Worm (Caenorhabditis elegans): Measurements from ENCODE around the gene nsy-7.

DNA sequence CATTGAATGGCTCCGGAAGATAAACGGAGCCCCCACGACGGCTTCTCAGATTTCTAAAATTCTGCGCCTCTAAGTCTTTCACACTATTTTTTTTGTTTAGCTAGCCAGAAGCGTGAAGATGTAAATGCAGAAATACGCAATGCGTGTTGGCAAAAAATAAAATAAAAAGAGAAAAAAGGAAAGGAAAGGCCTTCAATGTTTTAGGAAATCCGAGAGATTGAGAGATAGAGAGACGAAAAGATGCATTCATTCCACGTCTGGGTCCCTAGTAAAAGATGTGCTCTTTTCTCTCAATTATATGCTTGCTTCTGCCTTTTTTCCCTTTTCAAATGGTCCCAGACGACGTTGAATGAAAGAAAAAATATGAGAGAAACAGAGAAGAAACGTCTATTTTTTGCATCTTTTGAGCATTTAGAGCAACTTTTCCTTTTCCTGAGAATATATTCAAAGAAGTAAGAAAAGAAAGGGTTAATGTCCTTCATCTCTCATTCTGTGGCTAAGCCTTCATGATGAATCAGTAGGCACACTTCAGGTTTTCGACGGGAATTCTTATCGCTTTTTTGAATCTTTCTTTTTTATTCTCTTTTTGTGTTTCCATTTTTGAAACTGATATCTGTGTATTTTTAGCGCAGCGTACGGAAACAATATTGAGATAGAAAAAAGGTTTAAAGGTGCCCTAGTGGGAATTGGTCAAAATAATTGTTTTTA is 45.7 kb downstream of the nsy-7 start:
- no peak for TF ChIP-seq tra-4 (tag; optimal IDR thresholded peaks at IDR 0.05)
- no peak for TF ChIP-seq aly-1 (tag; optimal IDR thresholded peaks at IDR 0.05)
- TF ChIP-seq ama-1 (optimal IDR thresholded peaks at IDR 0.05) = no peak
- TF ChIP-seq flt-1 (GFP tag; IDR thresholded peaks at IDR 0.05) = no peak
- TF ChIP-seq scrt-1 (GFP tag; IDR thresholded peaks at IDR 0.05) = no peak
- TF ChIP-seq F13C5.2 (tag; optimal IDR thresholded peaks at IDR 0.05) = no peak
- no peak for TF ChIP-seq ets-7 (tag; optimal IDR thresholded peaks at IDR 0.05)
- no peak for TF ChIP-seq hmbx-1 (tag; optimal IDR thresholded peaks at IDR 0.05)
- TF ChIP-seq tbx-11 (GFP tag; IDR thresholded peaks at IDR 0.05) = no peak
- TF ChIP-seq ceh-36 (tag; optimal IDR thresholded peaks at IDR 0.05) = no peak
- no peak for TF ChIP-seq hmg-4 (GFP tag; optimal IDR thresholded peaks at IDR 0.05)
- no peak for TF ChIP-seq hnd-1 (tag; optimal IDR thresholded peaks at IDR 0.05)
- TF ChIP-seq tbx-37 (GFP tag; conservative IDR thresholded peaks at IDR 0.05) = no peak
- no peak for TF ChIP-seq B0310.2 (tag; optimal IDR thresholded peaks at IDR 0.05)

All from whole organism, early embryonic.